Worm (Caenorhabditis elegans) whole organism, L1 larva: Measurements from ENCODE around the gene E02H1.6.
A peak's percentile ranks its signal among the peaks of the same experiment; 100 is the strongest.

Source experiments
- Y116A8C.19 ChIP-seq: sonication (generic microtip); optimal IDR thresholded peaks from 2 replicates; lab custom pipeline; 2016; ENCODE audit warnings: missing compliant biosample characterization, missing genetic modification characterization, borderline replicate concordance
- aha-1 ChIP-seq: fragments of 150-350 bp; optimal IDR thresholded peaks from 2 replicates; lab custom pipeline; 2014; ENCODE audit warnings: missing biosample characterization, missing genetic modification characterization
- ceh-88 ChIP-seq: fragments of 200-800 bp; sonication (Bioruptor generic); IDR thresholded peaks from 2 replicates; pipeline ENCODE4 v1.3.6; 2022; ENCODE audit warnings: missing genetic modification characterization, missing compliant biosample characterization
- ceh-90 ChIP-seq: sonication (generic microtip); optimal IDR thresholded peaks from 2 replicates; lab custom pipeline; 2016; ENCODE audit warnings: missing genetic modification characterization, missing compliant biosample characterization
- ces-1 ChIP-seq: fragments of 150-350 bp; optimal IDR thresholded peaks from 2 replicates; lab custom pipeline; 2014; ENCODE audit warnings: missing biosample characterization, missing genetic modification reagents, missing genetic modification characterization
- dpl-1 ChIP-seq, 3 experiments: fragments of 150-350 bp in 2 of 3; sonication (generic microtip) in 1 of 3; optimal IDR thresholded peaks; 2 replicates each; lab custom pipeline; 2014 to 2017; ENCODE audit warnings: missing biosample characterization in 3 of 3, missing genetic modification characterization in 3 of 3, missing genetic modification reagents in 3 of 3
- efl-1 ChIP-seq, 4 experiments: fragments of 150-350 bp; optimal IDR thresholded peaks in 3 of 4; peaks in 1 of 4; 1 replicate in 1 of 4; 2 replicates in 3 of 4; lab custom pipeline; 2014; ENCODE audit warnings: missing biosample characterization in 2 of 4, missing genetic modification characterization in 2 of 4, missing genetic modification reagents in 2 of 4
- elt-2 ChIP-seq: sonication (generic microtip); optimal IDR thresholded peaks from 2 replicates; lab custom pipeline; 2016; ENCODE audit warnings: missing genetic modification characterization, mild to moderate bottlenecking, inconsistent platforms, missing compliant biosample characterization, missing genetic modification reagents
- elt-3 ChIP-seq, 6 experiments: fragments of 150-350 bp in 1 of 6; sonication (generic microtip); optimal IDR thresholded peaks; 2 replicates each; lab custom pipeline; 2017 to 2018; ENCODE audit warnings: missing biosample characterization in 6 of 6, missing genetic modification characterization in 6 of 6, inconsistent platforms in 1 of 6
- ets-5 ChIP-seq: fragments of 200-800 bp; sonication (Bioruptor generic); IDR thresholded peaks from 2 replicates; pipeline ENCODE4 v1.3.6; 2022; ENCODE audit warnings: missing genetic modification characterization, missing compliant biosample characterization
- fkh-8 ChIP-seq: sonication (generic microtip); optimal IDR thresholded peaks from 2 replicates; lab custom pipeline; 2016; ENCODE audit warnings: mild to moderate bottlenecking, missing genetic modification characterization, missing compliant biosample characterization
- fos-1 ChIP-seq: fragments of 150-350 bp; optimal IDR thresholded peaks from 2 replicates; lab custom pipeline; 2014; ENCODE audit warnings: missing biosample characterization, missing genetic modification characterization
- grh-1 ChIP-seq: fragments of 200-800 bp; sonication (Bioruptor generic); IDR thresholded peaks from 2 replicates; pipeline ENCODE4 v1.3.6; 2022; ENCODE audit warnings: missing genetic modification reagents, missing genetic modification characterization, missing compliant biosample characterization
- hlh-17 ChIP-seq: fragments of 200-800 bp; sonication (Bioruptor generic); optimal IDR thresholded peaks from 2 replicates; lab custom pipeline; 2018; ENCODE audit warnings: missing genetic modification characterization, mild to moderate bottlenecking, missing compliant biosample characterization, moderate library complexity, borderline replicate concordance
- hlh-4 ChIP-seq: sonication (generic microtip); optimal IDR thresholded peaks from 2 replicates; lab custom pipeline; 2016; ENCODE audit warnings: mild to moderate bottlenecking, missing genetic modification characterization, missing compliant biosample characterization
- irx-1 ChIP-seq: sonication (generic microtip); optimal IDR thresholded peaks from 2 replicates; lab custom pipeline; 2016; ENCODE audit warnings: missing genetic modification characterization, missing compliant biosample characterization
- jun-1 ChIP-seq: fragments of 150-350 bp; optimal IDR thresholded peaks from 2 replicates; lab custom pipeline; 2014; ENCODE audit warnings: missing biosample characterization, missing genetic modification reagents, missing genetic modification characterization
- lin-14 ChIP-seq: fragments of 200-800 bp; sonication (Bioruptor generic); optimal IDR thresholded peaks from 2 replicates; lab custom pipeline; 2018; ENCODE audit warnings: mild to moderate bottlenecking, missing genetic modification characterization, moderate library complexity, missing compliant biosample characterization
- lin-35 ChIP-seq, 2 experiments: fragments of 150-350 bp; optimal IDR thresholded peaks; 2 replicates each; lab custom pipeline; 2014; ENCODE audit warnings: missing biosample characterization in 2 of 2, missing genetic modification characterization in 2 of 2, missing genetic modification reagents in 2 of 2
- lin-39 ChIP-seq: fragments of 150-350 bp; optimal IDR thresholded peaks from 2 replicates; lab custom pipeline; 2014; ENCODE audit warnings: missing biosample characterization, missing genetic modification reagents, missing genetic modification characterization
- lir-3 ChIP-seq: sonication (generic microtip); optimal IDR thresholded peaks from 2 replicates; lab custom pipeline; 2016; ENCODE audit warnings: mild to moderate bottlenecking, missing genetic modification characterization, moderate library complexity, missing compliant biosample characterization; ENCODE audit not compliant: poor library complexity
- mab-9 ChIP-seq: fragments of 200-800 bp; sonication (Bioruptor generic); IDR thresholded peaks from 2 replicates; pipeline ENCODE4 v1.3.6; 2022; ENCODE audit warnings: missing genetic modification reagents, missing genetic modification characterization, missing compliant biosample characterization
- nhr-19 ChIP-seq: fragments of 200-800 bp; sonication (Bioruptor generic); conservative IDR thresholded peaks from 2 replicates; pipeline ENCODE4 v1.3.6; 2022; ENCODE audit warnings: missing genetic modification characterization, missing compliant biosample characterization
- nhr-20 ChIP-seq: sonication (generic microtip); optimal IDR thresholded peaks from 2 replicates; lab custom pipeline; 2016; ENCODE audit warnings: mild to moderate bottlenecking, missing genetic modification characterization, missing compliant biosample characterization
- nhr-28 ChIP-seq: fragments of 150-350 bp; optimal IDR thresholded peaks from 2 replicates; lab custom pipeline; 2014; ENCODE audit warnings: missing biosample characterization, missing genetic modification characterization
- nhr-47 ChIP-seq: sonication (generic microtip); optimal IDR thresholded peaks from 2 replicates; lab custom pipeline; 2016; ENCODE audit warnings: mild to moderate bottlenecking, missing genetic modification characterization, moderate library complexity, missing compliant biosample characterization
- nhr-71 ChIP-seq: sonication (generic microtip); optimal IDR thresholded peaks from 2 replicates; lab custom pipeline; 2016; ENCODE audit warnings: mild to moderate bottlenecking, missing genetic modification characterization, moderate library complexity, missing compliant biosample characterization
- nhr-77 ChIP-seq: fragments of 150-350 bp; optimal IDR thresholded peaks from 2 replicates; lab custom pipeline; 2014; ENCODE audit warnings: missing biosample characterization, missing genetic modification characterization
- nhr-85 ChIP-seq: sonication (generic microtip); peaks from one replicate; lab custom pipeline; 2016; ENCODE audit warnings: missing genetic modification characterization, inconsistent platforms, missing compliant biosample characterization
- nhr-90 ChIP-seq: sonication (generic microtip); optimal IDR thresholded peaks from 2 replicates; lab custom pipeline; 2016; ENCODE audit warnings: mild to moderate bottlenecking, missing genetic modification characterization, missing compliant biosample characterization; ENCODE audit not compliant: poor library complexity
- pqm-1 ChIP-seq: sonication (generic microtip); optimal IDR thresholded peaks from 3 replicates; lab custom pipeline; 2017; ENCODE audit warnings: missing biosample characterization, missing genetic modification characterization
- snu-23 ChIP-seq: sonication (generic microtip); optimal IDR thresholded peaks from 2 replicates; lab custom pipeline; 2016; ENCODE audit warnings: missing genetic modification characterization, missing compliant biosample characterization
- sox-4 ChIP-seq: sonication (generic microtip); optimal IDR thresholded peaks from 2 replicates; lab custom pipeline; 2016; ENCODE audit warnings: missing genetic modification characterization, missing compliant biosample characterization
- sptf-1 ChIP-seq: fragments of 150-350 bp; optimal IDR thresholded peaks from 2 replicates; lab custom pipeline; 2014; ENCODE audit warnings: missing biosample characterization, missing genetic modification characterization
- unc-98 ChIP-seq: fragments of 200-800 bp; sonication (Bioruptor generic); IDR thresholded peaks from 2 replicates; pipeline ENCODE4 v1.3.6; 2022; ENCODE audit warnings: missing genetic modification characterization, missing compliant biosample characterization
- ztf-4 ChIP-seq: fragments of 150-350 bp; optimal IDR thresholded peaks from 2 replicates; lab custom pipeline; 2014; ENCODE audit warnings: missing biosample characterization, missing genetic modification characterization

The E02H1.6 gene

ce11 chrII:9605954-9606353 lies 9.5 kb downstream of the E02H1.6 start (continued):
- TF ChIP-seq Y116A8C.19 (tag; lab: Kevin White, UChicago) (no peak), nhr-85 (tag; lab: Kevin White, UChicago) (peak; percentile 88), ces-1 (no peak), nhr-28 (no peak), irx-1 (tag; lab: Kevin White, UChicago) (no peak), jun-1 (tag; lab: Kevin White, UChicago) (no peak), hlh-17 (no peak), ceh-88 (no peak), lir-3 (no peak), nhr-19 (GFP tag; lab: Robert Waterston, UW) (peak; percentile 39), nhr-77 (no peak), lin-39 (tag; lab: Kevin White, UChicago) (peak; percentile 47), ztf-4 (tag; lab: Kevin White, UChicago) (no peak), nhr-71 (peak; percentile 45), sox-4 (no peak), dpl-1 (GFP tag; optimal IDR thresholded peaks at IDR 0.05; lab: Kevin White, UChicago) (no peak), aha-1 (tag; lab: Kevin White, UChicago) (no peak), nhr-20 (tag; lab: Kevin White, UChicago) (peak; percentile 74), sptf-1 (tag; lab: Kevin White, UChicago) (no peak), fkh-8 (tag; lab: Kevin White, UChicago) (no peak), snu-23 (peak; percentile 8), unc-98 (GFP tag; lab: Robert Waterston, UW) (no peak), lin-14 (GFP tag; lab: Kevin White, UChicago) (peak; percentile 43), ceh-90 (tag; lab: Kevin White, UChicago) (no peak), nhr-90 (tag; lab: Kevin White, UChicago) (no peak), elt-3 (tag; optimal IDR thresholded peaks at IDR 0.05; lab: Kevin White, UChicago) (peak in 3 of 6 experiments; percentile 8 to 85 (median 51)), ets-5 (no peak), fos-1 (tag; lab: Kevin White, UChicago) (no peak)
- TF ChIP-seq, all 84 proteins: peak for 11

DNA sequence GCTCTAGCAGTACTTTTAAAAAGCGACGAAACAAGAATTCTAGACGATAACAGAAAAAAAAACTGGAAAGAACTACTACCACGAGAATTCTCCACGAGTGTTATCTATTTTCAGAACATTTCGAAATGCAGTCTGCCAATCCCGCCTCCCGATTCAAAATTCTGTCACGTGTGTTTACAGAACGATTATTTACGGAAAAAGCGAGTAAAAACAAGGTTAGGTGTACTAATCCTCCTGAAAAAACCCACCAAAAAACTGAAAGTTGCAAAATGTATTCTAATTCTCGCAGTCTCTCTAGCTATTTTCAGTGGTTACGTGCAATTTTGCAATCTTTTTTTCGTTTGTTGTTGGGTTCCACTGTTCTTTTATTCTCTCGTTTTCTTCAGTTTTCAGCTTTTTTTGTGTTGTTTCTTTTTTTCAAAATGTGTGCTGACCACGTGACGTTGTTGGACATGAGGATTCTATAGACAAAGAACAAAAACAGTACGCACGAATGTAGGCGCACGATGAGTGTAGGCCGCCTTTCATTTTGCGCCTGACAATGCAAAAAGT lies 10.1 kb downstream of the E02H1.6 start:
- TF ChIP-seq grh-1 (GFP tag; lab: Robert Waterston, UW) (no peak), pqm-1 (tag; lab: Kevin White, UChicago) (no peak), lin-35 (GFP tag; optimal IDR thresholded peaks at IDR 0.05; lab: Kevin White, UChicago) (peak in 1 of 2 experiments; percentile 44), efl-1 (optimal IDR thresholded peaks at IDR 0.05; lab: Kevin White, UChicago) (no peak), efl-1 (GFP tag; optimal IDR thresholded peaks at IDR 0.05 in 1 of 2; lab: Kevin White, UChicago) (peak in 1 of 2 experiments; percentile 42)

DNA sequence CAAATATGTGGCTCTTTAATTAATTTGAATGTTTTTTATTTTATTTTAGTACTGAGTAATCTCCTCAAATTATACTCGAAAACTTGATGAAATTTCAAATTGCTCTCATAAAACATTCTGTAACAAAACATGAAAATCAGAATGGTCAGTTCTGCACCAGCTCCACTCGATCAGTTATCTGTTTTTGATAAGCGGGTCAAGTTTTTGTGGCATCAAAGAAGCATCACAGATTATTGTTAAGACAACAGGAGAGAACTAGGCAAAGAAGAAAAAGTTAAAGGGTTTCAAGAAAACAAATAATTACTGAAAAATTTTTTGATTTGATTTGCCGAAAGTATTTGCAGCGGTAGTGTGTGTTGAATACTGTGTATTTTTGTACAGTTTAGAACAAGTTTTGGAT lies 10.6 kb downstream of the E02H1.6 start:
- peak; percentile 62 for TF ChIP-seq nhr-19 (GFP tag; lab: Robert Waterston, UW)
- TF ChIP-seq nhr-47 (tag; lab: Kevin White, UChicago): no peak
- TF ChIP-seq hlh-4 (tag; lab: Kevin White, UChicago): no peak
- peak in 1 of 2 experiments; percentile 3 for TF ChIP-seq lin-35 (GFP tag; optimal IDR thresholded peaks at IDR 0.05; lab: Kevin White, UChicago)
- peak; percentile 63 for TF ChIP-seq elt-2 (tag; lab: Kevin White, UChicago)

DNA sequence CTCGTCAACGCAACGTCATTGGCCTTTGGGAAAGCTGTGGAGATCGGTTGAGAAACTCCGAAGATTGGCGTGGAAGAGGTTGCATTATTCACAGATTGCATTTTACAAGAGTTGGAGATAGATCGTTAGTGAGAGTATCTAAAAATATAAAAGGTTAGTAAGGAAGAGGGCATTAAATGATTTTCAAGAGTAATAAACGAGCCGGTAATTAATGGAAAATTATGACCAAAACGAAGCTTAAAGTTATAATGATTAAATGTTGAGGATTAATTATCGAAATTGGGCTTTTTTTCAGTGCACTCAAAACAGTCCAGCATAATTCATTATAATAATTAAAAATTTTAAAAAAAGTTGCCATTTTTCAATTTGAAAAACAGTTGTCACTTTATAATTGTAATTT lies 12.8 kb downstream of the E02H1.6 start, which contains the start of gene pap-2:
pap-2 (minus strand) TSS at position 101 of the 400 bp plus-strand sequence.
- TF ChIP-seq ces-1 (no peak), mab-9 (GFP tag; lab: Robert Waterston, UW) (no peak), jun-1 (tag; lab: Kevin White, UChicago) (no peak), nhr-71 (no peak)
